Fruit fly (Drosophila melanogaster): ENCODE data around the gene Csl4.

Csl4 gene

dm6 chr2L:11148969-11149368 is 25.6 kb upstream of the Csl4 start, which contains the start of gene Gyc32E:
TSS of gene Gyc32E (minus strand) at chr2L:11149101.
- TF ChIP-seq pan (optimal IDR thresholded peaks at IDR 0.05) (no peak), Abd-B (GFP tag; optimal IDR thresholded peaks at IDR 0.05) (no peak), rgr (GFP tag; optimal IDR thresholded peaks at IDR 0.05) (no peak), foxo (GFP tag; optimal IDR thresholded peaks at IDR 0.05) (no peak), Hr83 (GFP tag; optimal IDR thresholded peaks at IDR 0.05; ENCODE audit: poor library complexity, severe bottlenecking) (no peak), brk (GFP tag; optimal IDR thresholded peaks at IDR 0.05) (no peak), N (GFP tag; optimal IDR thresholded peaks at IDR 0.05) (no peak), Dfd (GFP tag; optimal IDR thresholded peaks at IDR 0.05) (no peak), Hnf4 (GFP tag; optimal IDR thresholded peaks at IDR 0.05) (no peak), h (GFP tag; optimal IDR thresholded peaks at IDR 0.05) (no peak), Myc (optimal IDR thresholded peaks at IDR 0.05) (no peak), usp (GFP tag; optimal IDR thresholded peaks at IDR 0.05) (no peak), dsf (GFP tag; optimal IDR thresholded peaks at IDR 0.05; ENCODE audit: borderline replicate concordance) (no peak), CrebA (GFP tag; optimal IDR thresholded peaks at IDR 0.05; ENCODE audit: borderline replicate concordance) (no peak), fru (GFP tag; optimal IDR thresholded peaks at IDR 0.05) (no peak), Hr78 (GFP tag; optimal IDR thresholded peaks at IDR 0.05) (no peak), OdsH (GFP tag; optimal IDR thresholded peaks at IDR 0.05) (no peak), Sp1 (GFP tag; optimal IDR thresholded peaks at IDR 0.05) (no peak), Rel (GFP tag; optimal IDR thresholded peaks at IDR 0.05) (no peak), Rel (tag; optimal IDR thresholded peaks at IDR 0.05) (no peak)

DNA sequence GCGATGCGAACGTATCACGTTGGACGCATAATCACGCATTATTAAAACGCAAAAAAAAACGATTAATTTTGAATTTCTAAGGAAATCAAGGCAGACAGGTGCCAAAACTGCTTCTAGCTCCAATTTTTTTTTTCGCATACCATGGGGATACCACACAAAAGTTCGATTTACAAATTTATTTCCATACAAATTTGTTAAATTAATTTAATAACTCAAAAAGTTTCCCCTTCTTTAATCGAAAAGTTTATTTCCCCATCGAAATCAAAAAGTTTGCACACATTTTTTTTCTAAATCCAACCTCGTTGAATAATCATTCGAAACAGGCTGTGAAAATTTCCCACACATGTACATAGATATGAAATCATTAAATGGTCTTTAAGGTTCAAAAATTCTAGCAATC is 21.9 kb upstream of the Csl4 start, which contains the start of gene CG31867:
Gene CG31867, minus strand, starts transcription at position 101 of the 400 bp plus-strand sequence.
- TF ChIP-seq Hnf4 (GFP tag; optimal IDR thresholded peaks at IDR 0.05): no peak
- TF ChIP-seq lola (GFP tag; optimal IDR thresholded peaks at IDR 0.05): no peak

- no peak for TF ChIP-seq lola (GFP tag; optimal IDR thresholded peaks at IDR 0.05)
- no peak for TF ChIP-seq Hr78 (GFP tag; optimal IDR thresholded peaks at IDR 0.05)
- no peak for TF ChIP-seq Mio (GFP tag; optimal IDR thresholded peaks at IDR 0.05)
- TF ChIP-seq sage (GFP tag; optimal IDR thresholded peaks at IDR 0.05): no peak
- no peak for TF ChIP-seq usp (GFP tag; optimal IDR thresholded peaks at IDR 0.05)
Observed at dm6 chr2L:11136093-11136492, 12.7 kb upstream of the Csl4 start, which contains the start of gene hgo. TSS of gene hgo (plus strand) at chr2L:11136393.

- TF ChIP-seq Myc (optimal IDR thresholded peaks at IDR 0.05) (peak; percentile 47), lola (GFP tag; optimal IDR thresholded peaks at IDR 0.05) (no peak)
Observed at dm6 chr2L:11130151-11131008, 7.0 kb upstream of the Csl4 start, which contains the start of the genes RfC38 and CG4751. TSS of gene RfC38 (minus strand) at chr2L:11130645. TSS of gene CG4751 (plus strand) at chr2L:11130737.

DNA sequence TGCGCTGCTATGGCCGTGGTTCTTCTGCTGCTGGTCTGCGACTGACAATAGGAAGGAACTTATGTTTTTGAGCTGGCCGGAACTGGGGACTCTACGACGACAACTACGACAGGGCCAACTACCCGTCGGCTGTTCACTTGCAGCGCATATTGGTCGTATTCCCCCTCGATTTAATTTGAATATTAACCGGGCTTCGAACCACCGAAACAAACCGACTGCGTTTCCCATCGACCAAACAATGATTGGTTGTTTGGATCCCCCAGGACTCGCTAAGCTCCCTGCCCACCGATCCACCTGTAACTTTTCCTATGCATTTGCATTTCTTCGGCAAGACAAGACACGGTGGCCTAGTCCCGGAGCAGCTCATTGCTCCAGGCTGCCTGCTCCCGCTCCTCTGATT is 1.8 kb downstream of the Csl4 start, which contains the start of gene Dnaaf4:
Gene Dnaaf4, minus strand, starts transcription at position 101 of the 400 bp plus-strand sequence.
- TF ChIP-seq CrebA (GFP tag; optimal IDR thresholded peaks at IDR 0.05; ENCODE audit: borderline replicate concordance) (no peak), jim (GFP tag; optimal IDR thresholded peaks at IDR 0.05) (no peak), Dfd (GFP tag; optimal IDR thresholded peaks at IDR 0.05) (no peak), Rel (GFP tag; optimal IDR thresholded peaks at IDR 0.05) (no peak), Rel (tag; optimal IDR thresholded peaks at IDR 0.05) (no peak), HLH106 (tag; optimal IDR thresholded peaks at IDR 0.05) (no peak), fru (GFP tag; optimal IDR thresholded peaks at IDR 0.05) (no peak), lola (GFP tag; optimal IDR thresholded peaks at IDR 0.05) (no peak), foxo (GFP tag; optimal IDR thresholded peaks at IDR 0.05) (no peak), rgr (GFP tag; optimal IDR thresholded peaks at IDR 0.05) (no peak), Jra (GFP tag; optimal IDR thresholded peaks at IDR 0.05) (no peak), usp (GFP tag; optimal IDR thresholded peaks at IDR 0.05) (no peak), Sp1 (GFP tag; optimal IDR thresholded peaks at IDR 0.05) (no peak), GATAd (GFP tag; optimal IDR thresholded peaks at IDR 0.05) (no peak)

dm6 chr2L:11119966-11120517 is 3.3 kb downstream of the Csl4 start, which contains the start of gene CG6230:
TSS of gene CG6230 (minus strand) at chr2L:11120319.
- TF ChIP-seq Hr83 (GFP tag; optimal IDR thresholded peaks at IDR 0.05; ENCODE audit: poor library complexity, severe bottlenecking) (peak; percentile 14), CrebA (GFP tag; optimal IDR thresholded peaks at IDR 0.05; ENCODE audit: borderline replicate concordance) (no peak), Dfd (GFP tag; optimal IDR thresholded peaks at IDR 0.05) (no peak), CG32264 (GFP tag; optimal IDR thresholded peaks at IDR 0.05) (no peak)
